Worm (Caenorhabditis elegans): ENCODE results near the gene F35H8.12.

The F35H8.12 gene

DNA sequence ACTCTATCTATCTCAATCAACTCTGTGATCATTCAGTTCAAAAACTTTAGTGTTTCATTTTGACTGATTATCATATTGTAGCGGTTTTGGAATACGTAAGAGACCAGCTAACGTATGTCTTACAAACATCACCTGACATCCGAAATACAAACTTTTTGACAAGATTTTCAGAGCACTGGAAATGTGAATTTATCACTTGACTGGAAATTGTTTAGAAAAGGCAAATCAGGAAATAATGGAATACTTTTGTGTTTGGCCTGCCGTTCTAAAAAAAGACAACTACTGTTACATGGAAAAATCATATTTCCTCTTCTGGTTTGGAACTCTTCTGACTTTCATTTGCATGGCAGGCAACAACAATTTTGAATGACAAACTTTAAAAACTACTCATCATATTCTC is at the start of gene F35H8.12:
Gene F35H8.12, plus strand, starts transcription at position 301 of the 400 bp plus-strand sequence.
- TF ChIP-seq ztf-29 (GFP tag; IDR thresholded peaks at IDR 0.05) (no peak), flt-1 (GFP tag; IDR thresholded peaks at IDR 0.05) (no peak), T22C8.4 (GFP tag; IDR thresholded peaks at IDR 0.05) (no peak), tab-1 (GFP tag; IDR thresholded peaks at IDR 0.05) (no peak), med-1 (GFP tag; optimal IDR thresholded peaks at IDR 0.05; ENCODE audit: insufficient read depth) (no peak), cog-1 (tag; optimal IDR thresholded peaks at IDR 0.05) (no peak), klf-2 (GFP tag; conservative IDR thresholded peaks at IDR 0.05) (no peak), ref-1 (GFP tag; conservative IDR thresholded peaks at IDR 0.05) (no peak), ztf-23 (GFP tag; IDR thresholded peaks at IDR 0.05) (no peak)

DNA sequence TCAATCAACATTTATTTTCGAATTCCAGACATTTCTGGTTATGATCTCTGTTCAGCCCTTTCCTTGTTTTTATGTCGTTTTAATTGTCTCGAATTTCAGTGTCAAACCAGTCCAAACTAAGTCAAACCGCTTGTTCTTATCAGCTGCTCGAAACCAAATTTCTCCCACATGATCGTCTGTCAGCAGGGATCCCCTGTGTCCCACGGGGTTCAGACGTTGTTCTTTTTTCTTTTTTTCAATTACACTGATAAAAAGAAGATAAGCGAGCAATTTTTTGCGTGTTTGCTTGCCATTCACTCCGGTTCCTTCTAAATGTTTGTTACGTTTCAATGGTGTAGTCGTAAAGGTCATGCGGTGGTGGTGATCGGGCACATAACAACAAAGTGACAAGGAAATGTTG is 49.7 kb upstream of the F35H8.12 start:
- TF ChIP-seq med-1 (GFP tag; optimal IDR thresholded peaks at IDR 0.05; ENCODE audit: insufficient read depth) (no peak), ztf-23 (GFP tag; IDR thresholded peaks at IDR 0.05) (no peak), flt-1 (GFP tag; IDR thresholded peaks at IDR 0.05) (no peak), tab-1 (GFP tag; IDR thresholded peaks at IDR 0.05) (no peak), T22C8.4 (GFP tag; IDR thresholded peaks at IDR 0.05) (no peak), ztf-29 (GFP tag; IDR thresholded peaks at IDR 0.05) (no peak), cog-1 (tag; optimal IDR thresholded peaks at IDR 0.05) (no peak), klf-2 (GFP tag; conservative IDR thresholded peaks at IDR 0.05) (no peak), ref-1 (GFP tag; conservative IDR thresholded peaks at IDR 0.05) (no peak)

DNA sequence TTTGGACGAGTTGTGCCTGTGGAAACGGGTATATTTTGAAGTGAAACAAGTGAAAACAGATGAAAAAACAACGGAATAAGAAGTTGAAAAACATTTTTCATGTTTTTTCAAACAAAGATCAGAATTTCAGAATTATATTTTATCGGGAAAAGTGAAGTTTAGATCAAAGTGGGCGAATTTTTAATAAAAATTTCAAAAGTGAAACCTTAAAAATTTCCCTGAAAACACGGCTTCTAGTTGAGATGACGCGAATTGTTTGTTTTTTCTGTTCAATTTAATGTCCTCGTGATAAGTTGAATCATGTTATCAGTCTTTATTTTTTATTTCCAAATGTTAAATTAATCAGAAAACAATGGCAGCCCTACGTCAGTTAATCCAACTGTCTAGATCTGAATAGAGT is 44.5 kb upstream of the F35H8.12 start, which contains the start of gene gcy-3:
Gene gcy-3, minus strand, starts transcription at position 101 of the 400 bp plus-strand sequence.
- no peak for TF ChIP-seq tab-1 (GFP tag; IDR thresholded peaks at IDR 0.05)
- no peak for TF ChIP-seq ztf-29 (GFP tag; IDR thresholded peaks at IDR 0.05)
- no peak for TF ChIP-seq T22C8.4 (GFP tag; IDR thresholded peaks at IDR 0.05)
- TF ChIP-seq klf-2 (GFP tag; conservative IDR thresholded peaks at IDR 0.05) = no peak
- no peak for TF ChIP-seq med-1 (GFP tag; optimal IDR thresholded peaks at IDR 0.05; ENCODE audit: insufficient read depth)

DNA sequence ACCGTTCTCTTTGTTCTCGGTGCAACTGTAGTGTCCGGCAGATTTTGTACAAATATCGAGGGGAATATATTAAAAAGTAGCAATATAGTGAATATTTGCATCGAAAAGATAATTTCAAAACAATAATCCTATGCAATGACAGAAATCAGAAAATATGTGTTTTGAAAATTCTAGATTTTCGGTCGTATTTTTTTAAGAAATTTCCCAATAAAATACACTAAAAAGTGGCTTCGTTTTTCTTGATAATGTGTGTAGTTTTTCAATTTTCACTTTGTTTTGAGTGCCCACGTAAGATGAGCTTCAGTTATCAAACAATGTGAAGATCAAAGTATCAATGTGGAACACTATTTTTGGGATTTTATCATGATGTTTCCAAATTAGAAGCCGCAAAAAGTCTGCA is 34.8 kb upstream of the F35H8.12 start, which contains the start of gene gcy-1:
Gene gcy-1, minus strand, starts transcription at position 101 of the 400 bp plus-strand sequence.
- TF ChIP-seq ztf-23 (GFP tag; IDR thresholded peaks at IDR 0.05) (no peak), med-1 (GFP tag; optimal IDR thresholded peaks at IDR 0.05; ENCODE audit: insufficient read depth) (no peak), flt-1 (GFP tag; IDR thresholded peaks at IDR 0.05) (no peak), ref-1 (GFP tag; conservative IDR thresholded peaks at IDR 0.05) (no peak), tab-1 (GFP tag; IDR thresholded peaks at IDR 0.05) (no peak), ztf-29 (GFP tag; IDR thresholded peaks at IDR 0.05) (no peak), cog-1 (tag; optimal IDR thresholded peaks at IDR 0.05) (no peak), T22C8.4 (GFP tag; IDR thresholded peaks at IDR 0.05) (no peak), klf-2 (GFP tag; conservative IDR thresholded peaks at IDR 0.05) (no peak)

DNA sequence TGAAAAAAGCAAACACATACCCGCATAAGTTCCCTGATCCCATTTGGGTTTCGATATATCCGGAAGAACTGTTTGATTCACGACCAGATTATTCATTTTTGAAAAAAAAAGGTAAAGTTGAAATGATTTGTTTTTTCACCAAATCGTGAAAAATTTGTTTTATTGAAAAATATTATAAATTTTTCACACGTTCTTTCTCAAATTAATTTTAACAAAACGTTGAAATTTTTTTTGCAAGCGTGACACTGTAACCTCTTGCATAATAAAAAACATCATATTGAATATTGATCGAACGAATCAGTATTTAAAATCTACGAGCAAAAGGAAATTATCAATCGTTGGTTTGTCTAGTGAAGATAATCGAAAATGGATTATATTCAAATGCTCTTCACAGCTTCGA is 32.9 kb upstream of the F35H8.12 start, which contains the start of the genes sfxn-1.1 and AH6.3:
Gene sfxn-1.1, minus strand, starts transcription at position 101 of the 400 bp plus-strand sequence.
Gene AH6.3, plus strand, starts transcription at position 275 of the 400 bp plus-strand sequence.
- TF ChIP-seq ref-1 (GFP tag; conservative IDR thresholded peaks at IDR 0.05) (no peak), tab-1 (GFP tag; IDR thresholded peaks at IDR 0.05) (no peak), cog-1 (tag; optimal IDR thresholded peaks at IDR 0.05) (no peak), ztf-29 (GFP tag; IDR thresholded peaks at IDR 0.05) (no peak)

DNA sequence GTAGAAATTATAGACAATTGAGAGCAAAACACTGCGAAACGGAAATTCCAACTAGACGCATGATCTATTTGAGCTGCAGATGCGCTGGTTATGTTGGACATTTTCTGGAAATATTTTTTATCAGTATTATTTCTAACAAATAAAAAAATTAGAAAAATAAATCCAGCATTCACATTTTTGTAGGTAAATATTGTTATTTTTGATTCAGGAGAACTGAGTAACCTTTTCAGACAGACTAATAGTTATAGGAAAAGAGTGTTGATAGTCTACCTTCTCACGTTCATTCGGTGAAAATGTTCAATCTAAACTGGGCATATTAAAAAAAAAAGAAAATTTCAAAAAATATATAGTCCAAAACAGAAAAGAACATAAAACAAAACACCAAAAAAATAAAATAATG is 30.1 kb upstream of the F35H8.12 start, which contains the start of gene sra-1:
Gene sra-1, minus strand, starts transcription at position 101 of the 400 bp plus-strand sequence.
- TF ChIP-seq ref-1 (GFP tag; conservative IDR thresholded peaks at IDR 0.05) (no peak), cog-1 (tag; optimal IDR thresholded peaks at IDR 0.05) (no peak), klf-2 (GFP tag; conservative IDR thresholded peaks at IDR 0.05) (no peak), tab-1 (GFP tag; IDR thresholded peaks at IDR 0.05) (no peak), ztf-29 (GFP tag; IDR thresholded peaks at IDR 0.05) (no peak), ztf-23 (GFP tag; IDR thresholded peaks at IDR 0.05) (no peak), flt-1 (GFP tag; IDR thresholded peaks at IDR 0.05) (no peak), med-1 (GFP tag; optimal IDR thresholded peaks at IDR 0.05; ENCODE audit: insufficient read depth) (no peak), T22C8.4 (GFP tag; IDR thresholded peaks at IDR 0.05) (no peak)

DNA sequence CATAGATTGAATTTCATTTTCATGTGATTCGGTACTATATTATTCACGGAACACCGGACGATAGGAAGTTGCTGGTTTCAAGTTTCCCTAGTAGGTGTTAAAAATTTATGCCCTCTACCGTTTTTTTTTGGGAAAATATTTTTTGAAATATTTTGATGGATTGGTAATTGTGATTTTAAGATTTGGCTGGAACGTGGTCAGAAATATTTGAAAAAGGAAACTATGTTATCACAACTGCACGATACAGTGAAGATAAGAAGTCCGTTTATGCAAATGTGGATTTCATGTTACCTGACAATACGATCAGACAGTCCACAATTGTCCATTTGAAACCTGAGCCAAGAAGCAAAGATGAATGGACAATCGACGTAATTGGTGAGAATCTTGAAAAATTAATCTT is 28.6 kb upstream of the F35H8.12 start, which contains the start of gene AH6.17:
Gene AH6.17, plus strand, starts transcription at position 185 of the 400 bp plus-strand sequence.
- no peak for TF ChIP-seq T22C8.4 (GFP tag; IDR thresholded peaks at IDR 0.05)
- no peak for TF ChIP-seq flt-1 (GFP tag; IDR thresholded peaks at IDR 0.05)
- no peak for TF ChIP-seq cog-1 (tag; optimal IDR thresholded peaks at IDR 0.05)
- no peak for TF ChIP-seq klf-2 (GFP tag; conservative IDR thresholded peaks at IDR 0.05)
- TF ChIP-seq ztf-23 (GFP tag; IDR thresholded peaks at IDR 0.05) = no peak
- no peak for TF ChIP-seq tab-1 (GFP tag; IDR thresholded peaks at IDR 0.05)
- no peak for TF ChIP-seq ztf-29 (GFP tag; IDR thresholded peaks at IDR 0.05)
- no peak for TF ChIP-seq ref-1 (GFP tag; conservative IDR thresholded peaks at IDR 0.05)
- TF ChIP-seq med-1 (GFP tag; optimal IDR thresholded peaks at IDR 0.05; ENCODE audit: insufficient read depth) = no peak

DNA sequence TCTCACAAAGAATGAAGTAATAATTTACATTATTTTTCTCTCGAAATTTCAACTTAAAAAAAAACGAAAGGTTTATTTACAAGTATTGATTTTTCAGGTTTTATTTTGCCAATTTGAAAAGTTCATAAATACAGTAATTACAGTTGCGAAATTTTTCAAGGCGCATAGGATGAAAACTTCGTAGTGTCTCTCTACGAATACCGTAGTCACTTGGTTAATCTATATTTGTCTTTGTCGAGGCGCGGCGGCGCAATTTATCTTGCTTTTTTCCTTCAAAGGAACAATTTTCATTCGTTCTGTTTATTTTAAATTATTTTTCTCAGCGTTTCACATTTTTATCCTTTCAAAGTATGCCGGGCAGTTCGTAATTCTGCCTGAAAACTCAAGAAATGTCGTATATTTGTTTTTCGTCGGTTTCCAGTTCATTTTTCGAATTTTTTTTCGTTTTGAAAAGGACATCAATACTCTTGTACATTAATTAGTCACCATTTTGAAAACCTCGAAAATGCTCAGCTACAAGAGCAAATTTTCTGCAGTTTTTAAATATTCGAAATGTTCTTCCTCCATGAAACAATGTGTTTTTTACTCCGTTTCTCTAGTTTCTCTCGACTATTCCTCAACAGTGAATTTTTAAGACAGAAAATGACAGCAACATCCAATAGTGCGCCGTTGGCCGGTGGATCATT is 28.0 kb upstream of the F35H8.12 start, which contains the start of gene mex-6:
Gene mex-6, plus strand, starts transcription at position 636 of the 686 bp plus-strand sequence.
- TF ChIP-seq klf-2 (GFP tag; conservative IDR thresholded peaks at IDR 0.05) (no peak), med-1 (GFP tag; optimal IDR thresholded peaks at IDR 0.05; ENCODE audit: insufficient read depth) (no peak), ztf-23 (GFP tag; IDR thresholded peaks at IDR 0.05) (no peak), T22C8.4 (GFP tag; IDR thresholded peaks at IDR 0.05) (no peak)

DNA sequence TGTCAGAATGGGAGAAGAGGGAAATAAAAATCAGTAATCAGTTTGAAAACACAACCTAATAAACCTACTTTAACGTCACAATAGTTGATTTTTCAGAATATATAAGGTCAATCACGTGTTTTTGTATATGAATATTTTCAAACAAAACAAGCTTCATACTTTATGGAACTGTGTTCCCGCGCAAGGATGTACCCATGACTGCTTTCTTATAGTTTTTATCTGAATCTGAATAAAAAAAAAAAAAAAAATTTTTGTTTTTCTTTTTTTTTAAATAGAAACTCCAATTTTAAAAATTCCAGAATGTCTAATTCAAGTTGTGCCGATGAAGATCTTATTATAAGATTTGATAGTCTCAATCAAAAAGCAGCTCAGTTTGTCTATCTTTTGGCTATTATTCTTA is 23.2 kb upstream of the F35H8.12 start, which contains the start of gene sra-2:
Gene sra-2, plus strand, starts transcription at position 301 of the 400 bp plus-strand sequence.
- TF ChIP-seq cog-1 (tag; optimal IDR thresholded peaks at IDR 0.05) = no peak
- TF ChIP-seq ref-1 (GFP tag; conservative IDR thresholded peaks at IDR 0.05) = no peak
- TF ChIP-seq flt-1 (GFP tag; IDR thresholded peaks at IDR 0.05) = no peak
- TF ChIP-seq tab-1 (GFP tag; IDR thresholded peaks at IDR 0.05) = no peak
- no peak for TF ChIP-seq med-1 (GFP tag; optimal IDR thresholded peaks at IDR 0.05; ENCODE audit: insufficient read depth)
- TF ChIP-seq ztf-29 (GFP tag; IDR thresholded peaks at IDR 0.05) = no peak
- TF ChIP-seq klf-2 (GFP tag; conservative IDR thresholded peaks at IDR 0.05) = no peak
- TF ChIP-seq T22C8.4 (GFP tag; IDR thresholded peaks at IDR 0.05) = no peak
